Fruit fly (Drosophila melanogaster) Kc167 (cell line): ENCODE data around the gene CG31467.

Experiments
- Myc ChIP-seq: fragments of >200 bp; optimal IDR thresholded peaks from 2 replicates; lab custom pipeline; 2017; ENCODE audit warnings: missing external identifiers
- Sin3A ChIP-seq: fragments of >200 bp; optimal IDR thresholded peaks from 2 replicates; lab custom pipeline; 2018; ENCODE audit warnings: missing external identifiers
- h ChIP-seq: fragments of >200 bp; optimal IDR thresholded peaks from 3 replicates; lab custom pipeline; 2018; ENCODE audit warnings: missing external identifiers
- insv ChIP-seq: fragments of >200 bp; optimal IDR thresholded peaks from 3 replicates; lab custom pipeline; 2018; ENCODE audit warnings: missing external identifiers
- psq ChIP-seq: fragments of >200 bp; optimal IDR thresholded peaks from 2 replicates; lab custom pipeline; 2017; ENCODE audit warnings: missing external identifiers

dm6 chr3R:10688160-10688559 is 18.5 kb downstream of the CG31467 start:
- TF ChIP-seq psq (no peak), insv (lab: Kevin White, UChicago) (no peak), Sin3A (lab: Kevin White, UChicago) (no peak), Myc (lab: Kevin White, UChicago) (no peak), h (no peak)
